Worm (Caenorhabditis elegans) whole organism, L3 larva: Measurements from ENCODE around the gene nnt-1.

Experiments used
- ceh-82 ChIP-seq: fragments of 150-350 bp; optimal IDR thresholded peaks from 2 replicates; lab custom pipeline; 2014; ENCODE audit warnings: missing biosample characterization, missing genetic modification characterization
- elt-3 ChIP-seq, 3 experiments: fragments of 150-350 bp in 1 of 3; sonication (generic microtip) in 2 of 3; optimal IDR thresholded peaks; 2 replicates in 2 of 3; 4 replicates in 1 of 3; lab custom pipeline; 2014 to 2017; ENCODE audit warnings: missing biosample characterization in 3 of 3, missing genetic modification characterization in 3 of 3
- lsy-12 ChIP-seq: sonication (generic microtip); optimal IDR thresholded peaks from 2 replicates; lab custom pipeline; 2016; ENCODE audit warnings: mild to moderate bottlenecking, missing genetic modification characterization, missing compliant biosample characterization
- nhr-25 ChIP-seq: sonication (generic microtip); optimal IDR thresholded peaks from 2 replicates; lab custom pipeline; 2017; ENCODE audit warnings: missing biosample characterization, missing genetic modification characterization
- nhr-76 ChIP-seq: fragments of 150-350 bp; sonication (generic microtip); optimal IDR thresholded peaks from 5 replicates; lab custom pipeline; 2014; ENCODE audit warnings: missing biosample characterization, missing genetic modification characterization
- pha-4 ChIP-seq: fragments of 150-350 bp; optimal IDR thresholded peaks from 2 replicates; lab custom pipeline; 2014; ENCODE audit warnings: missing biosample characterization, missing genetic modification reagents, missing genetic modification characterization
- unc-39 ChIP-seq: sonication (generic microtip); optimal IDR thresholded peaks from 4 replicates; lab custom pipeline; 2017; ENCODE audit warnings: missing biosample characterization, missing genetic modification characterization
- unc-62 ChIP-seq: fragments of 150-350 bp; sonication (generic microtip); optimal IDR thresholded peaks from 4 replicates; lab custom pipeline; 2014; ENCODE audit warnings: missing biosample characterization, missing genetic modification reagents, missing genetic modification characterization
- ztf-11 ChIP-seq: fragments of 150-350 bp; optimal IDR thresholded peaks from 2 replicates; lab custom pipeline; 2014; ENCODE audit warnings: missing biosample characterization, missing genetic modification characterization

DNA sequence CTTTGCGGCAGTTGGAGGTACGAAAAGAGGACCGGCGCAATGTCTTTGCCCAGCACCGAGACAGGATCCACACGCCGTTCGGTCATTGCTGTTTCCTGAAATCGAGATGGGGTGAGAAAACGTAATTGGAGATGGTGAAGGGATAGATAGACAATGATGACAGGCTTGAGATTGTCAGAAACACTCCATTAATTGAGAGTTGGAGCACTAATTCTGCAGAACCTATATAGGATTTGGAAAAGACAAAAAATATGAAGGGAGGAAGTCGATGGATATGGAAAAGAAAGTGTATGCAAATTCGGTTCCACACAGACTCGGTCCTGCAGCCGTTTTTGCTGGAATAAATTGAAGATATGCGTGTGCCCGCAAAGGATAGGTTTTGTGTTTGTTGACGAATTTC is 16.1 kb downstream of the nnt-1 start, which contains the start of gene Y72A10A.1:
- TF ChIP-seq nhr-76 (tag; lab: Kevin White, UChicago) (no peak), elt-3 (tag; optimal IDR thresholded peaks at IDR 0.05; lab: Kevin White, UChicago) (no peak), ceh-82 (tag; lab: Kevin White, UChicago) (no peak), lsy-12 (tag; lab: Kevin White, UChicago) (no peak), unc-39 (tag; lab: Kevin White, UChicago) (no peak), nhr-25 (tag; lab: Kevin White, UChicago) (no peak), ztf-11 (tag; lab: Kevin White, UChicago) (no peak), unc-62 (GFP tag; lab: Kevin White, UChicago) (no peak), pha-4 (tag; lab: Kevin White, UChicago) (no peak)
